Worm (Caenorhabditis elegans): ENCODE data around the gene spe-6.

- TF ChIP-seq klf-2 (GFP tag; conservative IDR thresholded peaks at IDR 0.05), result no peak
- no peak for TF ChIP-seq flt-1 (GFP tag; IDR thresholded peaks at IDR 0.05)
- no peak for TF ChIP-seq med-1 (GFP tag; optimal IDR thresholded peaks at IDR 0.05; ENCODE audit: insufficient read depth)
- TF ChIP-seq ref-1 (GFP tag; conservative IDR thresholded peaks at IDR 0.05), result no peak
These were observed 21.1 kb upstream of the spe-6 start, which contains the start of gene fbxa-220 for ce11 chrIII:11484139-11484590.
